Fruit fly (Drosophila melanogaster) S2 (cell line): ENCODE results near the gene prd1.

ENCODE experiments used
- CG8478 ChIP-seq: fragments of >200 bp; optimal IDR thresholded peaks from 2 replicates; lab custom pipeline; 2018
- CTCF ChIP-seq, 2 experiments: fragments of >200 bp; optimal IDR thresholded peaks; 2 replicates each; lab custom pipeline; 2018

- no peak for TF ChIP-seq CTCF (optimal IDR thresholded peaks at IDR 0.05; lab: Kevin White, UChicago)
- no peak for TF ChIP-seq CG8478 (lab: Kevin White, UChicago)
Measured at dm6 chr3R:11779357-11780018, 7.3 kb downstream of the prd1 start.
